Fruit fly (Drosophila melanogaster) whole organism, adult: Measurements from ENCODE around the gene mdy.

Experiments
- CG11617 ChIP-seq: fragments of 200-800 bp; sonication (Bioruptor generic); optimal IDR thresholded peaks from 2 replicates; lab custom pipeline; 2017; ENCODE audit warnings: mild to moderate bottlenecking, missing biosample characterization, missing genetic modification reagents, missing genetic modification characterization
- CG12768 ChIP-seq: fragments of 200-800 bp; sonication (Bioruptor generic); optimal IDR thresholded peaks from 2 replicates; lab custom pipeline; 2017; ENCODE audit warnings: missing biosample characterization, missing genetic modification characterization, mild to moderate bottlenecking, moderate library complexity, missing genetic modification reagents
- CG14711 ChIP-seq: fragments of 200-800 bp; sonication (Bioruptor generic); optimal IDR thresholded peaks from 2 replicates; lab custom pipeline; 2018; ENCODE audit warnings: missing biosample characterization, mild to moderate bottlenecking, missing genetic modification characterization, moderate library complexity
- CG1620 ChIP-seq: fragments of 200-800 bp; sonication (Bioruptor generic); optimal IDR thresholded peaks from 2 replicates; lab custom pipeline; 2016; ENCODE audit warnings: missing biosample characterization, missing genetic modification characterization
- CG5204 ChIP-seq: fragments of 200-800 bp; sonication (Bioruptor generic); optimal IDR thresholded peaks from 2 replicates; lab custom pipeline; 2016; ENCODE audit warnings: missing biosample characterization, missing genetic modification characterization
- CG7045 ChIP-seq: fragments of 200-800 bp; sonication (Bioruptor generic); optimal IDR thresholded peaks from 2 replicates; lab custom pipeline; 2017; ENCODE audit warnings: missing biosample characterization, mild to moderate bottlenecking, missing genetic modification characterization
- Clk ChIP-seq: fragments of 200-800 bp; sonication (Bioruptor generic); optimal IDR thresholded peaks from 2 replicates; lab custom pipeline; 2017; ENCODE audit warnings: missing biosample characterization, missing genetic modification characterization
- Crg-1 ChIP-seq: fragments of 200-800 bp; sonication (Bioruptor generic); optimal IDR thresholded peaks from 2 replicates; lab custom pipeline; 2016; ENCODE audit warnings: missing biosample characterization, missing genetic modification characterization
- Mnt ChIP-seq: fragments of 200-800 bp; sonication (Bioruptor generic); optimal IDR thresholded peaks from 2 replicates; lab custom pipeline; 2016; ENCODE audit warnings: missing biosample characterization, mild to moderate bottlenecking, missing genetic modification characterization
- bab1 ChIP-seq: fragments of 200-800 bp; sonication (Bioruptor generic); optimal IDR thresholded peaks from 3 replicates; lab custom pipeline; 2019; ENCODE audit warnings: missing biosample characterization, mild to moderate bottlenecking, missing genetic modification characterization, moderate library complexity
- cic ChIP-seq: fragments of 200-800 bp; sonication (Bioruptor generic); optimal IDR thresholded peaks from 2 replicates; lab custom pipeline; 2017; ENCODE audit warnings: missing biosample characterization, mild to moderate bottlenecking, missing genetic modification characterization, moderate library complexity
- tj ChIP-seq: fragments of 200-800 bp; sonication (Bioruptor generic); optimal IDR thresholded peaks from 3 replicates; lab custom pipeline; 2017; ENCODE audit warnings: missing biosample characterization, mild to moderate bottlenecking, missing genetic modification characterization, moderate library complexity
- toe ChIP-seq: fragments of 200-800 bp; sonication (Bioruptor generic); optimal IDR thresholded peaks from 2 replicates; lab custom pipeline; 2016; ENCODE audit warnings: missing biosample characterization, missing genetic modification characterization

DNA sequence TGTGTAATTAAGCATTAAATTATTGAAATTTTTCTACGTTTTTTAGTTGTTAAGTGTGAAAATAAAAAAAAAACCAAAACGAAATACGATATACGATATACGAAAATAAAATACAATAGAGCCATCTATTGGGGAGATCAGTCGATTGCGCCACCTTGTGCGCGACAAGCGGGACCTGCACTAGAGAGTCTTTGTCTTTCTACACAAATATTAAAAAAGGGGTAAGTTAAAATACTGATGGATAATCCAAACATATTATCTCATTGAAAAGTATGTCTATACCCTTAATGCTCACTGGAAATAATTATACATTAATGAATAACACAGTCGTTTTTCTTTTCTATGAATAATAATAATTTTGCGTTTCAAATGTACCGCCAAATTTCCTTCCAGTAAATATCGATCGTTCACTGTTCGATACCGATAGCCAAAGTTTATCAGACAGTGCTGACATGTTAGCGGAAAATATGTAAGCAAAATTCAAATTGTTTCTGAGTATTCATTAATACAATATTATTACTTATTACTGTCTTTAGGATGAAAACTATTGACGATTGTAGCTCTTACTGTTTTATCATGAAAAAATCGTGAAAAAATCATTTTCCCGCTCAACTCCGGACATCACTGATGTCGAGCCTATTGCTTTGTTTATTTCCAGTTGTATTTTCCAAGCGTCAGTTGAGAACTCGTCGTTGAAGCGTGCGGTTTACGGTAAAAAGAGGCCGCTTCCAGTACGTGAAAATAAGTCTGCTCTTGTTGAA, at the start of gene mdy:
- TF ChIP-seq tj (no peak), CG7045 (GFP tag; lab: Kevin White, UChicago) (no peak), bab1 (peak; percentile 65), cic (GFP tag; lab: Kevin White, UChicago) (peak; percentile 1), CG5204 (GFP tag; lab: Kevin White, UChicago) (peak; percentile 70), CG14711 (tag; lab: Kevin White, UChicago) (peak; percentile 27), CG1620 (GFP tag; lab: Kevin White, UChicago) (peak; percentile 35), toe (GFP tag; lab: Kevin White, UChicago) (peak; percentile 28), Crg-1 (GFP tag; lab: Kevin White, UChicago) (no peak), Clk (GFP tag; lab: Kevin White, UChicago) (no peak), Mnt (GFP tag; lab: Kevin White, UChicago) (peak; percentile 79), CG12768 (GFP tag; lab: Kevin White, UChicago) (no peak), CG11617 (peak; percentile 27)
